Worm (Caenorhabditis elegans): ENCODE results near the gene pals-17.

pals-17 gene

DNA sequence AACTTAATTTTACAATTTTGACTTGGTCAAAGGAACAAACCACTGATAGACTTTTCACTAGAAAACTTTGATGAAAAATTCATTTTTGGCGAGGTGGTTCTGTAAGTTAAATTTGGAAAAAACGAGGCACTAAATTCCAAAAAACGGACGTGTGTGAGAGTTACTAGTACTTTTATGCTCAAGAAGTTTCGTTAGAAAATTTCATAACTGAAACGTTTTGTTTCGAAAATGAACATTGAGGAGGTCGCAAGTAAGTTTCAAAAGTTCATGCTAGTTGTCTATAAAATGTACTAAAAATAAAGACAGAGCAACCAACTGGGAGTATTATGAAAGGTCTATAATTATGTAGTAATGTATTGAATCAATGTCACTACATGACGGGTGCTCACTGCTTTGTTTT lies at the start of gene pals-17:
Gene pals-17, minus strand, starts transcription at position 101 of the 400 bp plus-strand sequence.
- no peak for TF ChIP-seq egl-27 (tag; optimal IDR thresholded peaks at IDR 0.05)
- TF ChIP-seq lsy-2 (tag; optimal IDR thresholded peaks at IDR 0.05), result no peak
- TF ChIP-seq F13H6.1 (tag; optimal IDR thresholded peaks at IDR 0.05), result no peak
- no peak for TF ChIP-seq R02D3.7 (tag; optimal IDR thresholded peaks at IDR 0.05)
- TF ChIP-seq blmp-1 (tag; optimal IDR thresholded peaks at IDR 0.05; ENCODE audit: insufficient read depth), result no peak
- TF ChIP-seq nhr-129 (tag; optimal IDR thresholded peaks at IDR 0.05), result no peak
- no peak for TF ChIP-seq unc-62 (GFP tag; optimal IDR thresholded peaks at IDR 0.05)
- TF ChIP-seq elt-1 (tag; optimal IDR thresholded peaks at IDR 0.05), result no peak
- TF ChIP-seq ztf-11 (tag; optimal IDR thresholded peaks at IDR 0.05), result no peak

- TF ChIP-seq skn-1 (tag; optimal IDR thresholded peaks at IDR 0.05) (no peak), sma-3 (GFP tag; optimal IDR thresholded peaks at IDR 0.05) (no peak), ztf-1 (GFP tag; conservative IDR thresholded peaks at IDR 0.05) (no peak), egl-27 (tag; optimal IDR thresholded peaks at IDR 0.05) (no peak), fos-1 (tag; optimal IDR thresholded peaks at IDR 0.05) (no peak), nhr-12 (tag; optimal IDR thresholded peaks at IDR 0.05) (no peak), aly-2 (tag; optimal IDR thresholded peaks at IDR 0.05) (no peak), ama-1 (optimal IDR thresholded peaks at IDR 0.05) (no peak), nhr-77 (tag; optimal IDR thresholded peaks at IDR 0.05) (no peak), nhr-237 (tag; optimal IDR thresholded peaks at IDR 0.05) (no peak), lin-39 (tag; optimal IDR thresholded peaks at IDR 0.05) (no peak), dmd-4 (tag; optimal IDR thresholded peaks at IDR 0.05) (no peak), lin-11 (tag; optimal IDR thresholded peaks at IDR 0.05) (no peak)
Measured at ce11 chrIII:1439609-1440008, 48.0 kb upstream of the pals-17 start.

- TF ChIP-seq unc-39 (tag; optimal IDR thresholded peaks at IDR 0.05) (no peak), lsy-2 (tag; optimal IDR thresholded peaks at IDR 0.05) (peak; percentile 27 to 77)
Measured at ce11 chrIII:1436738-1437137, 45.1 kb upstream of the pals-17 start.

DNA sequence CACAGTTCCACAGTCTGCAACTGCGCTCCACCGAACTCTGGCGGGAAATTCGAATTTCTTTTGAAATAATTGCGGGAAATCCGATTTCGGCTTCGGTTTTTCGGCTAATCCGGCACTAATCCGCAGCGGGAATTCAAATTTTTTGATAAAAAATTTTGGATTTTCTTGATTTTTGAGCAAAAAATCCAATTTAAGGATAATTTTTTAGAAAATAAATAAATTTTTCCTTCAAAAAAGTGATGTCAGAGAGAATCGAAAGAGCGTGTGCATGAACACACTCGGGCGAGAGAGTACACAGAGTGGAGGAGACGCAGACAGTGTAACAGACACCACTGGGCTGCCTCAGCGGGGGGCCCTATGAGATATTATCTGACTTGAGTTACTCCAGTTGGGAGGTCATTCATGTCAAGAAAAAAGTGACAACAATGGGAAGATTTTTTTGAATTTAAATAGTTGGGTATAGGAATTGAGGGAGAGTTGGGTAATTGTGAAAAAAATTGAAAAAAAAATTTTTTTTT lies 38.3 kb upstream of the pals-17 start:
- TF ChIP-seq lin-13 (GFP tag; optimal IDR thresholded peaks at IDR 0.05), result no peak
- no peak for TF ChIP-seq nhr-25 (tag; optimal IDR thresholded peaks at IDR 0.05)
- TF ChIP-seq sma-3 (GFP tag; optimal IDR thresholded peaks at IDR 0.05), result no peak
- peak in 1 of 2 experiments; percentile 24 for TF ChIP-seq mdl-1 (tag; optimal IDR thresholded peaks at IDR 0.05)
- TF ChIP-seq Y55F3AM.14 (GFP tag; optimal IDR thresholded peaks at IDR 0.05), result no peak
- TF ChIP-seq C34F6.9 (tag; optimal IDR thresholded peaks at IDR 0.05), result peak; percentile 16
- peak; percentile 12 for TF ChIP-seq unc-55 (GFP tag; optimal IDR thresholded peaks at IDR 0.05)
- TF ChIP-seq lsy-2 (tag; optimal IDR thresholded peaks at IDR 0.05), result peak in 1 of 2 experiments; percentile 44
- TF ChIP-seq skn-1 (tag; optimal IDR thresholded peaks at IDR 0.05), result no peak
- no peak for TF ChIP-seq dmd-4 (tag; optimal IDR thresholded peaks at IDR 0.05)
- TF ChIP-seq nhr-6 (tag; optimal IDR thresholded peaks at IDR 0.05), result no peak
- TF ChIP-seq F13H6.1 (tag; optimal IDR thresholded peaks at IDR 0.05), result no peak

ce11 chrIII:1429275-1429674 lies 37.6 kb upstream of the pals-17 start:
- TF ChIP-seq peb-1 (tag; optimal IDR thresholded peaks at IDR 0.05), result no peak
- TF ChIP-seq aly-2 (tag; optimal IDR thresholded peaks at IDR 0.05), result no peak
- no peak for TF ChIP-seq ceh-82 (tag; optimal IDR thresholded peaks at IDR 0.05)
- no peak for TF ChIP-seq ztf-4 (tag; optimal IDR thresholded peaks at IDR 0.05)
- no peak for TF ChIP-seq alr-1 (tag; optimal IDR thresholded peaks at IDR 0.05)
- no peak for TF ChIP-seq lsy-2 (tag; optimal IDR thresholded peaks at IDR 0.05)
- no peak for TF ChIP-seq sma-3 (GFP tag; optimal IDR thresholded peaks at IDR 0.05)
- TF ChIP-seq nhr-21 (tag; optimal IDR thresholded peaks at IDR 0.05), result no peak
- TF ChIP-seq unc-55 (GFP tag; optimal IDR thresholded peaks at IDR 0.05), result no peak
- no peak for TF ChIP-seq mbf-1 (tag; optimal IDR thresholded peaks at IDR 0.05)
- no peak for TF ChIP-seq snpc-4 (tag; optimal IDR thresholded peaks at IDR 0.05)
- TF ChIP-seq elt-1 (tag; optimal IDR thresholded peaks at IDR 0.05), result no peak
- no peak for TF ChIP-seq nhr-12 (tag; optimal IDR thresholded peaks at IDR 0.05)
- TF ChIP-seq nhr-23 (tag; optimal IDR thresholded peaks at IDR 0.05), result no peak
- no peak for TF ChIP-seq F13H6.1 (tag; optimal IDR thresholded peaks at IDR 0.05)
- TF ChIP-seq lin-13 (GFP tag; optimal IDR thresholded peaks at IDR 0.05), result no peak
- no peak for TF ChIP-seq mab-5 (tag; optimal IDR thresholded peaks at IDR 0.05)
- no peak for TF ChIP-seq ZK546.5 (tag; optimal IDR thresholded peaks at IDR 0.05)
- no peak for TF ChIP-seq gmeb-1 (tag; optimal IDR thresholded peaks at IDR 0.05)

Data from whole organism, L2 larva.